Worm (Caenorhabditis elegans): ENCODE measurements around the gene T11F9.10.

The T11F9.10 gene

ce11 chrV:11490382-11490781 is 3.6 kb downstream of the T11F9.10 start, which contains the start of gene dhs-19:
dhs-19 (minus strand) TSS chrV:11490482.
- no peak for TF ChIP-seq F49E8.2 (tag; optimal IDR thresholded peaks at IDR 0.05; ENCODE audit: insufficient read depth)
- no peak for TF ChIP-seq hlh-26 (GFP tag; conservative IDR thresholded peaks at IDR 0.05)
- TF ChIP-seq egl-44 (GFP tag; IDR thresholded peaks at IDR 0.05), result no peak
- no peak for TF ChIP-seq chd-7 (tag; optimal IDR thresholded peaks at IDR 0.05)
- no peak for TF ChIP-seq pha-4 (tag; optimal IDR thresholded peaks at IDR 0.05)
- no peak for TF ChIP-seq ztf-3 (GFP tag; optimal IDR thresholded peaks at IDR 0.05)
- TF ChIP-seq mel-28 (tag; optimal IDR thresholded peaks at IDR 0.05; ENCODE audit: borderline replicate concordance), result no peak
- TF ChIP-seq lin-54 (GFP tag; optimal IDR thresholded peaks at IDR 0.05), result no peak
- no peak for TF ChIP-seq nfya-2 (GFP tag; IDR thresholded peaks at IDR 0.05)
- TF ChIP-seq F57A8.1 (GFP tag; optimal IDR thresholded peaks at IDR 0.05), result no peak
- TF ChIP-seq ceh-27 (GFP tag; optimal IDR thresholded peaks at IDR 0.05), result no peak
- TF ChIP-seq ztf-28 (GFP tag; IDR thresholded peaks at IDR 0.05), result no peak
- TF ChIP-seq ztf-26 (tag; optimal IDR thresholded peaks at IDR 0.05), result no peak
- TF ChIP-seq F22D6.2 (tag; optimal IDR thresholded peaks at IDR 0.05), result no peak
- no peak for TF ChIP-seq nhr-179 (tag; optimal IDR thresholded peaks at IDR 0.05)
- no peak for TF ChIP-seq tbp1 (GFP tag; optimal IDR thresholded peaks at IDR 0.05)
- no peak for TF ChIP-seq F52B5.7 (tag; optimal IDR thresholded peaks at IDR 0.05)
- TF ChIP-seq nhr-27 (tag; optimal IDR thresholded peaks at IDR 0.05), result no peak
- TF ChIP-seq hmg-1.2 (GFP tag; IDR thresholded peaks at IDR 0.05), result no peak

DNA sequence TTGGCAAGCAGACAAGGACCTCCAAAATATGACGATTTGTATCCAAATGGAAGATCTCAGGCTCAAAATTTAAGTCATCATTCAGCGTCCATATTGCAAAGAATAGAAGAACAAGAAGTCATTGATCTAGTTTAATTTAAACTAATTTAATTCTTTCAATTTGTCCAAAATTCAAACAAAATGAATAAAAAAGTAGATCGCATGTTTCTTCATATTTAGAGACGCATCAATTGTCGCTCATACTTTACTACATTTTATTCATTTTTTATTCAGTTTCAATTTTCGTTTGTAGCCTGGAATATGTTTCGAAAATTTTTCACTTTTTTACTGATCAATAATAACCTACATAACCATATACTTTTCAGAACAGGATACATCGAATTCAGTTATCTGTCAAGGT is 5.7 kb downstream of the T11F9.10 start, which contains the start of gene T11F9.21:
TSS of gene T11F9.21 (plus strand) at position 301 of the 400 bp plus-strand sequence.
- TF ChIP-seq nfya-1 (tag; optimal IDR thresholded peaks at IDR 0.05; ENCODE audit: borderline replicate concordance, insufficient read depth), result no peak

DNA sequence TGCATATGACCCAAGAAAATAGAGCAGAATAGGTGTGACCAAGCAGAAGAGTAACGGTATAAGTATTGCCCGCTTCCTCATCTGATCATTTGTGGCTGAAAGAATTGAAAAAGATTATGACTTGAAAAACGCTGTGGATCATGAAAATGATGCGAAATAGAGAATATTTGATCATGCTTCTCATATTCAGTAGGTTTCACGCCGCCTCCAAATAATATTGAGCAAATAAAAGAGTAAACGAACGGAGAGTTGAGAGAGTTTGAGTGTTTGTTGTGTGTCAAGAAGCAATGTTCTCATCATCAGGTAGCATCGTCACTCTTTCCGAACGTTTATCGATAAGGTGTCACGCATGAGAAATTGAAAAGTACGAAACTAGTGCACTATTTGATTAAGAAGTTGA is 9.5 kb downstream of the T11F9.10 start, which contains the start of gene htrl-1:
TSS of gene htrl-1 (minus strand) at position 101 of the 400 bp plus-strand sequence.
- no peak for TF ChIP-seq B0035.1 (tag; optimal IDR thresholded peaks at IDR 0.05)
- no peak for TF ChIP-seq die-1 (tag; optimal IDR thresholded peaks at IDR 0.05)
- no peak for TF ChIP-seq Y95B8A.8 (GFP tag; IDR thresholded peaks at IDR 0.05)
- TF ChIP-seq lsl-1 (GFP tag; optimal IDR thresholded peaks at IDR 0.05), result no peak
- TF ChIP-seq F57C9.4 (tag; optimal IDR thresholded peaks at IDR 0.05), result no peak
- TF ChIP-seq attf-5 (GFP tag; optimal IDR thresholded peaks at IDR 0.05), result no peak
- TF ChIP-seq F52B5.7 (tag; optimal IDR thresholded peaks at IDR 0.05), result no peak
- no peak for TF ChIP-seq F23B12.7 (tag; optimal IDR thresholded peaks at IDR 0.05; ENCODE audit: insufficient read depth)
- no peak for TF ChIP-seq somi-1 (GFP tag; optimal IDR thresholded peaks at IDR 0.05)
- TF ChIP-seq snpc-3.4 (tag; optimal IDR thresholded peaks at IDR 0.05), result no peak
- no peak for TF ChIP-seq zfh-2 (GFP tag; conservative IDR thresholded peaks at IDR 0.05)
- TF ChIP-seq B0336.3 (GFP tag; IDR thresholded peaks at IDR 0.05), result no peak
- no peak for TF ChIP-seq bed-1 (GFP tag; IDR thresholded peaks at IDR 0.05)
- no peak for TF ChIP-seq Y56A3A.18 (GFP tag; IDR thresholded peaks at IDR 0.05)

DNA sequence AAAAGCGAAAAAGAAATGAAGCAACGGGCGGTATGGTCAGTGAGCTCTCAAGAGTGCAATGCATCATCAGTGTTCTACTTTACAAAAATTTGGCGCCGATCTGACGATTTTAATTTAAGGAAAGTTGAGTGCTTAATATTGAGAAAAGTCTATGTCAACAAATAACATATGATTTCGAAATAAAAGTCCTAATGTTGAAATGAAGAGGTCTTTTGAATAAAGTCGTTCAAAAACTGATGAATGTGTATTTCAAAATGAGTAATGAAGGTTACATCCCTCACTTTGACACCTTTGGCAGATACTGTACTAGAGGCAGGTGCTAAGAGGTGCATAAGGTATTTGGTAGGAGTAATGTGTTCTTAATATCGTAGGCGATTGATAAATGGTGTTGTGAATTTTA is 10.7 kb downstream of the T11F9.10 start:
- no peak for TF ChIP-seq ceh-40 (GFP tag; IDR thresholded peaks at IDR 0.05)
- TF ChIP-seq rec-8 (tag; optimal IDR thresholded peaks at IDR 0.05), result no peak
- TF ChIP-seq xnd-1 (tag; optimal IDR thresholded peaks at IDR 0.05), result no peak
- TF ChIP-seq rpc-1 (optimal IDR thresholded peaks at IDR 0.05), result no peak
- no peak for TF ChIP-seq rpc-1 (tag; optimal IDR thresholded peaks at IDR 0.05)
- no peak for TF ChIP-seq Y95B8A.8 (GFP tag; IDR thresholded peaks at IDR 0.05)
- no peak for TF ChIP-seq lin-40 (tag; optimal IDR thresholded peaks at IDR 0.05)
- no peak for TF ChIP-seq tlf-1 (GFP tag; optimal IDR thresholded peaks at IDR 0.05)

All from whole organism, young adult.